Worm (Caenorhabditis elegans): Measurements from ENCODE around the gene Y56A3A.7.

Y56A3A.7 gene

DNA sequence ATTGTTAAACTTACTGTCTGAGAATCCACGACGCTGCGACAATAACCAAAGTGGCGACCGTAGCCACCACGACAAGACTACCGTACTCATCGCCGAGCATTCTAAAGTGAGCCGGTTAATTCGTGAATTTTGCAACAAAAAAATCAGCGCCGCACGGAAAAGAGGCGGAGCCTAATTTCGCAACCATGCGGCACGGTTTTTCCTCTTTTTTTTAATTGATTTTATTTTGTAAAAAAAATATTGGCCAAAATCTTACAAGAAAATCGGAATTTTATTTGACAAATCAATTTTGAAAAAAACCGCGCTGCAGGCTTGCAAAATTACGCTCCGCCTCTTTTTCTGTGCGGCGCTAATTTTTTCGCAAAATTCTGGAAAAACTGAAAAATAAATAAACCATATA lies 13.3 kb downstream of the Y56A3A.7 start, which contains the start of gene dolk-1:
Gene dolk-1 (minus strand): TSS at position 101 of the 400 bp plus-strand sequence.
- no peak for TF ChIP-seq duxl-1 (tag; optimal IDR thresholded peaks at IDR 0.05; ENCODE audit: poor library complexity)
- no peak for TF ChIP-seq gei-8 (GFP tag; optimal IDR thresholded peaks at IDR 0.05)
- TF ChIP-seq T26A8.4 (GFP tag; IDR thresholded peaks at IDR 0.05) = 0 out of 2 replicates have a peak, but pooled peaks have one; percentile 12
- no peak for TF ChIP-seq set-16 (GFP tag; IDR thresholded peaks at IDR 0.05)

- TF ChIP-seq dmd-8 (GFP tag; IDR thresholded peaks at IDR 0.05) = 0 out of 2 replicates have a peak, but pooled peaks have one; percentile 14
- TF ChIP-seq zip-11 (GFP tag; IDR thresholded peaks at IDR 0.05) = 0 out of 2 replicates have a peak, but pooled peaks have one; percentile 12
- peak in 1 of 2 experiments; percentile 90 for TF ChIP-seq unc-62 (GFP tag; optimal IDR thresholded peaks at IDR 0.05 in 1 of 2)
- no peak for TF ChIP-seq unc-62 (tag; optimal IDR thresholded peaks at IDR 0.05)
- TF ChIP-seq lin-15B (tag; optimal IDR thresholded peaks at IDR 0.05) = no peak
These were observed 14.9 kb downstream of the Y56A3A.7 start for ce11 chrIII:11931960-11932359.

ce11 chrIII:11930899-11931298 lies 15.9 kb downstream of the Y56A3A.7 start:
- peak in 1 of 2 experiments; percentile 90 for TF ChIP-seq unc-62 (GFP tag; optimal IDR thresholded peaks at IDR 0.05 in 1 of 2)
- no peak for TF ChIP-seq unc-62 (tag; optimal IDR thresholded peaks at IDR 0.05)
- TF ChIP-seq zfp-2 (tag; optimal IDR thresholded peaks at IDR 0.05) = no peak
- 0 out of 2 replicates have a peak, but pooled peaks have one; percentile 7 for TF ChIP-seq set-16 (GFP tag; IDR thresholded peaks at IDR 0.05)
- TF ChIP-seq nhr-28 (tag; optimal IDR thresholded peaks at IDR 0.05) = no peak

- no peak for TF ChIP-seq gei-8 (GFP tag; optimal IDR thresholded peaks at IDR 0.05)
- no peak for TF ChIP-seq mxl-3 (GFP tag; optimal IDR thresholded peaks at IDR 0.05)
- TF ChIP-seq ceh-28 (tag; optimal IDR thresholded peaks at IDR 0.05) = no peak
- no peak for TF ChIP-seq egl-27 (tag; optimal IDR thresholded peaks at IDR 0.05)
- TF ChIP-seq set-16 (GFP tag; IDR thresholded peaks at IDR 0.05) = no peak
- TF ChIP-seq ceh-62 (tag; optimal IDR thresholded peaks at IDR 0.05) = no peak
- TF ChIP-seq nhr-77 (tag; optimal IDR thresholded peaks at IDR 0.05) = no peak
- no peak for TF ChIP-seq zfp-2 (tag; optimal IDR thresholded peaks at IDR 0.05)
- no peak for TF ChIP-seq nhr-11 (tag; optimal IDR thresholded peaks at IDR 0.05)
These were observed 23.2 kb downstream of the Y56A3A.7 start, which contains the start of gene nft-1 for ce11 chrIII:11923586-11923985. nft-1 (plus strand) TSS chrIII:11923886.

- TF ChIP-seq ceh-20 (GFP tag; IDR thresholded peaks at IDR 0.05) (peak; percentile 50; the same call in 1 of the 2 replicates), duxl-1 (tag; optimal IDR thresholded peaks at IDR 0.05; ENCODE audit: poor library complexity) (peak; percentile 23), nhr-111 (GFP tag; optimal IDR thresholded peaks at IDR 0.05) (peak; percentile 65), nhr-48 (tag; optimal IDR thresholded peaks at IDR 0.05) (peak; percentile 14), ceh-44 (GFP tag; IDR thresholded peaks at IDR 0.05) (no peak), hlh-11 (tag; optimal IDR thresholded peaks at IDR 0.05) (peak; percentile 42), F44E2.7 (GFP tag; IDR thresholded peaks at IDR 0.05) (no peak), tra-1 (GFP tag; IDR thresholded peaks at IDR 0.05) (peak; percentile 43; the same call in 1 of the 2 replicates), spr-1 (tag; optimal IDR thresholded peaks at IDR 0.05) (peak; percentile 30), zfp-3 (GFP tag; conservative IDR thresholded peaks at IDR 0.05) (no peak; the same call in 1 of the 2 replicates), T26A8.4 (GFP tag; IDR thresholded peaks at IDR 0.05) (peak; percentile 85), mdt-29 (GFP tag; IDR thresholded peaks at IDR 0.05) (no peak), T20F7.1 (GFP tag; optimal IDR thresholded peaks at IDR 0.05) (no peak), lin-1 (GFP tag; IDR thresholded peaks at IDR 0.05) (no peak), pha-4 (GFP tag; IDR thresholded peaks at IDR 0.05) (peak; percentile 58; the same call in 1 of the 2 replicates), pha-4 (tag; optimal IDR thresholded peaks at IDR 0.05) (no peak), gei-8 (GFP tag; optimal IDR thresholded peaks at IDR 0.05) (peak; percentile 78), Y75B8A.6 (GFP tag; IDR thresholded peaks at IDR 0.05) (no peak), nhr-102 (tag; optimal IDR thresholded peaks at IDR 0.05) (peak; percentile 74), jun-1 (tag; optimal IDR thresholded peaks at IDR 0.05) (peak; percentile 22), zag-1 (tag; optimal IDR thresholded peaks at IDR 0.05) (no peak), mep-1 (tag; optimal IDR thresholded peaks at IDR 0.05) (peak; percentile 22), spr-3 (GFP tag; optimal IDR thresholded peaks at IDR 0.05) (peak; percentile 67), egl-27 (tag; optimal IDR thresholded peaks at IDR 0.05) (no peak), nhr-41 (GFP tag; IDR thresholded peaks at IDR 0.05) (no peak), snpc-4 (tag; optimal IDR thresholded peaks at IDR 0.05) (no peak), rbr-2 (tag; optimal IDR thresholded peaks at IDR 0.05) (peak; percentile 44), mxl-3 (GFP tag; optimal IDR thresholded peaks at IDR 0.05) (peak; percentile 6), snpc-1.2 (GFP tag; IDR thresholded peaks at IDR 0.05) (peak; percentile 69), ctbp-1 (GFP tag; IDR thresholded peaks at IDR 0.05) (0 out of 2 replicates have a peak, but pooled peaks have one; percentile 37)
These were observed 25.1 kb downstream of the Y56A3A.7 start, which contains the start of gene Y56A3A.22 for ce11 chrIII:11921658-11922098. Y56A3A.22 (plus strand) TSS chrIII:11921692.
